Worm (Caenorhabditis elegans) whole organism, young adult: ENCODE results near the gene clec-141.

Experiments used
- B0261.1 ChIP-seq: sonication (generic microtip); optimal IDR thresholded peaks from 2 replicates; lab custom pipeline; 2016; ENCODE audit warnings: mild to moderate bottlenecking, missing genetic modification characterization, moderate library complexity, missing compliant biosample characterization
- F49E8.2 ChIP-seq: sonication (generic microtip); optimal IDR thresholded peaks from 3 replicates; lab custom pipeline; 2017; ENCODE audit warnings: missing genetic modification characterization, mild to moderate bottlenecking, missing compliant biosample characterization, antibody characterized with exemption, moderate library complexity; ENCODE audit not compliant: insufficient read depth
- F57C9.4 ChIP-seq: sonication (generic microtip); optimal IDR thresholded peaks from 2 replicates; lab custom pipeline; 2017; ENCODE audit warnings: mild to moderate bottlenecking, missing genetic modification characterization, missing compliant biosample characterization
- T07F8.4 ChIP-seq: sonication (generic microtip); optimal IDR thresholded peaks from 2 replicates; lab custom pipeline; 2016; ENCODE audit warnings: mild to moderate bottlenecking, missing genetic modification characterization, moderate library complexity, missing compliant biosample characterization
- lag-1 ChIP-seq: fragments of 200-800 bp; sonication (Bioruptor generic); IDR thresholded peaks from 2 replicates; pipeline ENCODE4 v1.3.6; 2022; ENCODE audit warnings: missing genetic modification reagents, missing genetic modification characterization, missing compliant biosample characterization
- nhr-179 ChIP-seq: sonication (generic microtip); optimal IDR thresholded peaks from 2 replicates; lab custom pipeline; 2016; ENCODE audit warnings: mild to moderate bottlenecking, missing genetic modification characterization, missing compliant biosample characterization
- tbx-9 ChIP-seq: sonication (generic microtip); optimal IDR thresholded peaks from 2 replicates; lab custom pipeline; 2016; ENCODE audit warnings: borderline replicate concordance, missing genetic modification characterization, inconsistent platforms, missing compliant biosample characterization
- unc-62 ChIP-seq: fragments of 150-350 bp; optimal IDR thresholded peaks from 2 replicates; lab custom pipeline; 2014; ENCODE audit warnings: missing biosample characterization, missing genetic modification reagents, missing genetic modification characterization
- ztf-25 ChIP-seq: fragments of 200-800 bp; sonication (Bioruptor generic); IDR thresholded peaks from 2 replicates; pipeline ENCODE4 v1.3.6; 2022; ENCODE audit warnings: missing genetic modification reagents, missing genetic modification characterization, missing compliant biosample characterization

ce11 chrII:5417905-5418304, 10.5 kb upstream of the clec-141 start:
- no peak for TF ChIP-seq B0261.1 (tag; lab: Kevin White, UChicago)
- TF ChIP-seq F57C9.4, result no peak
- TF ChIP-seq T07F8.4, result no peak
- TF ChIP-seq F49E8.2, result no peak
- TF ChIP-seq tbx-9 (tag; lab: Kevin White, UChicago), result no peak
- no peak for TF ChIP-seq lag-1 (GFP tag; lab: Robert Waterston, UW)
- TF ChIP-seq nhr-179 (tag; lab: Kevin White, UChicago), result no peak
- no peak for TF ChIP-seq ztf-25 (GFP tag; lab: Robert Waterston, UW)
- no peak for TF ChIP-seq unc-62 (GFP tag; lab: Kevin White, UChicago)
